Worm (Caenorhabditis elegans): ENCODE results near the gene F14H3.5.

- no peak for TF ChIP-seq nhr-11 (tag; optimal IDR thresholded peaks at IDR 0.05)
- no peak for TF ChIP-seq pag-3 (tag; optimal IDR thresholded peaks at IDR 0.05; ENCODE audit: borderline replicate concordance)
- TF ChIP-seq ama-1 (optimal IDR thresholded peaks at IDR 0.05) = no peak
- TF ChIP-seq F13H6.1 (tag; optimal IDR thresholded peaks at IDR 0.05) = no peak
- TF ChIP-seq unc-55 (GFP tag; optimal IDR thresholded peaks at IDR 0.05) = no peak
- no peak for TF ChIP-seq hlh-15 (tag; optimal IDR thresholded peaks at IDR 0.05)
- TF ChIP-seq pha-2 (tag; optimal IDR thresholded peaks at IDR 0.05) = no peak
- no peak for TF ChIP-seq sox-4 (tag; optimal IDR thresholded peaks at IDR 0.05)
Observed at ce11 chrV:16060135-16060534, 3.3 kb upstream of the F14H3.5 start, which contains the start of gene F14H3.15.
